Fruit fly (Drosophila melanogaster) whole organism, embryonic: ENCODE measurements around the gene drongo.

Source experiments
- Atf-2 ChIP-seq: fragments of 200-800 bp; sonication (Bioruptor generic); optimal IDR thresholded peaks from 2 replicates; lab custom pipeline; 2016; ENCODE audit warnings: missing biosample characterization, missing genetic modification characterization
- CG11723 ChIP-seq: fragments of 200-800 bp; sonication (Bioruptor generic); optimal IDR thresholded peaks from 2 replicates; lab custom pipeline; 2017; ENCODE audit warnings: missing biosample characterization, mild to moderate bottlenecking, missing genetic modification characterization
- CG12104 ChIP-seq: fragments of 200-800 bp; sonication (Bioruptor generic); optimal IDR thresholded peaks from 3 replicates; lab custom pipeline; 2016; ENCODE audit warnings: missing biosample characterization, missing genetic modification characterization
- CG13894 ChIP-seq: fragments of 200-800 bp; sonication (Bioruptor generic); optimal IDR thresholded peaks from 3 replicates; lab custom pipeline; 2018; ENCODE audit warnings: missing biosample characterization, mild to moderate bottlenecking, missing genetic modification characterization, moderate library complexity
- CG15479 ChIP-seq: fragments of 200-800 bp; sonication (Bioruptor generic); optimal IDR thresholded peaks from 3 replicates; lab custom pipeline; 2019; ENCODE audit warnings: missing biosample characterization, mild to moderate bottlenecking, missing genetic modification characterization, moderate library complexity
- CG1602 ChIP-seq: fragments of 200-800 bp; sonication (Bioruptor generic); optimal IDR thresholded peaks from 3 replicates; lab custom pipeline; 2016; ENCODE audit warnings: missing biosample characterization, missing genetic modification characterization
- CG1647 ChIP-seq: fragments of 200-800 bp; sonication (Bioruptor generic); optimal IDR thresholded peaks from 3 replicates; lab custom pipeline; 2016; ENCODE audit warnings: missing biosample characterization, missing genetic modification characterization
- CG1792 ChIP-seq: fragments of 200-800 bp; sonication (Bioruptor generic); optimal IDR thresholded peaks from 2 replicates; lab custom pipeline; 2016; ENCODE audit warnings: missing biosample characterization, missing genetic modification characterization
- CG2120 ChIP-seq: fragments of 200-800 bp; sonication (Bioruptor generic); optimal IDR thresholded peaks from 3 replicates; lab custom pipeline; 2016; ENCODE audit warnings: missing biosample characterization, missing genetic modification characterization
- CG2202 ChIP-seq: fragments of 200-800 bp; sonication (Bioruptor generic); optimal IDR thresholded peaks from 2 replicates; lab custom pipeline; 2018; ENCODE audit warnings: missing biosample characterization, mild to moderate bottlenecking, missing genetic modification characterization
- CG2712 ChIP-seq: fragments of 200-800 bp; optimal IDR thresholded peaks from 3 replicates; lab custom pipeline; 2019; ENCODE audit warnings: missing biosample characterization, mild to moderate bottlenecking, missing genetic modification characterization, moderate library complexity
- CG32767 ChIP-seq: fragments of 200-800 bp; sonication (Bioruptor generic); IDR thresholded peaks from 2 replicates; pipeline ENCODE4 v1.3.6; 2022; ENCODE audit warnings: missing biosample characterization, missing genetic modification characterization
- CG33213 ChIP-seq: fragments of 200-800 bp; sonication (Bioruptor generic); optimal IDR thresholded peaks from 3 replicates; lab custom pipeline; 2016; ENCODE audit warnings: missing biosample characterization, missing genetic modification characterization
- CG3838 ChIP-seq: fragments of 200-800 bp; sonication (Bioruptor generic); optimal IDR thresholded peaks from 3 replicates; lab custom pipeline; 2016; ENCODE audit warnings: missing biosample characterization, missing genetic modification characterization
- CG6689 ChIP-seq: fragments of 200-800 bp; sonication (Bioruptor generic); IDR thresholded peaks from 2 replicates; pipeline ENCODE4 v1.3.6; 2022; ENCODE audit warnings: missing biosample characterization, missing genetic modification characterization
- CG6813 ChIP-seq: fragments of 200-800 bp; sonication (Bioruptor generic); optimal IDR thresholded peaks from 2 replicates; lab custom pipeline; 2017; ENCODE audit warnings: missing biosample characterization, missing genetic modification characterization, mild to moderate bottlenecking, moderate library complexity, missing genetic modification reagents
- CG7271 ChIP-seq: fragments of 200-800 bp; sonication (Bioruptor generic); optimal IDR thresholded peaks from 2 replicates; lab custom pipeline; 2018; ENCODE audit warnings: missing biosample characterization, mild to moderate bottlenecking, missing genetic modification characterization, moderate library complexity
- CG7357 ChIP-seq: fragments of 200-800 bp; sonication (Bioruptor generic); IDR thresholded peaks from 3 replicates; pipeline ENCODE4 v1.3.6; 2022; ENCODE audit warnings: missing biosample characterization, missing genetic modification characterization
- CG7745 ChIP-seq: fragments of 200-800 bp; sonication (Bioruptor generic); optimal IDR thresholded peaks from 2 replicates; lab custom pipeline; 2018; ENCODE audit warnings: missing biosample characterization, mild to moderate bottlenecking, missing genetic modification characterization, moderate library complexity
- CG7839 ChIP-seq: fragments of 200-800 bp; sonication (Bioruptor generic); optimal IDR thresholded peaks from 3 replicates; lab custom pipeline; 2018; ENCODE audit warnings: missing biosample characterization, mild to moderate bottlenecking, missing genetic modification characterization, moderate library complexity
- CG8388 ChIP-seq: fragments of 200-800 bp; sonication (Bioruptor generic); optimal IDR thresholded peaks from 2 replicates; lab custom pipeline; 2019; ENCODE audit warnings: missing biosample characterization, mild to moderate bottlenecking, missing genetic modification characterization, moderate library complexity
- Camta ChIP-seq: fragments of 200-800 bp; sonication (Bioruptor generic); optimal IDR thresholded peaks from 2 replicates; lab custom pipeline; 2016; ENCODE audit warnings: missing biosample characterization, missing genetic modification characterization
- E2f1 ChIP-seq: fragments of 200-800 bp; sonication (Bioruptor generic); IDR thresholded peaks from 2 replicates; pipeline ENCODE4 v1.3.6; 2022; ENCODE audit warnings: missing biosample characterization, missing genetic modification characterization
- ERR ChIP-seq: fragments of 200-800 bp; sonication (Bioruptor generic); optimal IDR thresholded peaks from 2 replicates; lab custom pipeline; 2016; ENCODE audit warnings: missing biosample characterization, missing genetic modification characterization
- H2.0 ChIP-seq: fragments of 200-800 bp; sonication (Bioruptor generic); IDR thresholded peaks from 2 replicates; pipeline ENCODE4 v1.3.6; 2022; ENCODE audit warnings: missing biosample characterization, missing genetic modification characterization
- HLHmδ ChIP-seq: fragments of 200-800 bp; sonication (Bioruptor generic); optimal IDR thresholded peaks from 2 replicates; lab custom pipeline; 2018; ENCODE audit warnings: missing biosample characterization, mild to moderate bottlenecking, missing genetic modification characterization, moderate library complexity
- PHDP ChIP-seq: fragments of 200-800 bp; sonication (Bioruptor generic); optimal IDR thresholded peaks from 3 replicates; lab custom pipeline; 2018; ENCODE audit warnings: missing biosample characterization, mild to moderate bottlenecking, missing genetic modification characterization, moderate library complexity
- Rfx ChIP-seq: fragments of 200-800 bp; sonication (Bioruptor generic); IDR thresholded peaks from 2 replicates; pipeline ENCODE4 v1.3.6; 2022; ENCODE audit warnings: missing biosample characterization, missing genetic modification characterization
- Sin3A ChIP-seq: fragments of >200 bp; optimal IDR thresholded peaks from 2 replicates; lab custom pipeline; 2018
- aop ChIP-seq: fragments of 200-800 bp; sonication (Bioruptor generic); IDR thresholded peaks from 2 replicates; pipeline ENCODE4 v1.3.6; 2022; ENCODE audit warnings: missing biosample characterization, missing genetic modification characterization
- ase ChIP-seq: fragments of 200-800 bp; sonication (Bioruptor generic); IDR thresholded peaks from 3 replicates; pipeline ENCODE4 v1.3.6; 2022; ENCODE audit warnings: missing biosample characterization, missing genetic modification characterization
- ash1 ChIP-seq: fragments of 200-800 bp; sonication (Bioruptor generic); optimal IDR thresholded peaks from 2 replicates; lab custom pipeline; 2018; ENCODE audit warnings: missing biosample characterization, mild to moderate bottlenecking, missing genetic modification characterization
- cad ChIP-seq: fragments of >200 bp; optimal IDR thresholded peaks from 2 replicates; lab custom pipeline; 2017; ENCODE audit warnings: missing biosample characterization, missing genetic modification characterization
- cas ChIP-seq: fragments of 200-800 bp; sonication (Bioruptor generic); IDR thresholded peaks from 2 replicates; pipeline ENCODE4 v1.3.6; 2022; ENCODE audit warnings: missing biosample characterization, missing genetic modification characterization
- chn ChIP-seq: fragments of 200-800 bp; sonication (Bioruptor generic); optimal IDR thresholded peaks from 2 replicates; lab custom pipeline; 2016; ENCODE audit warnings: missing biosample characterization, missing genetic modification characterization
- dati ChIP-seq: fragments of 200-800 bp; sonication (Bioruptor generic); IDR thresholded peaks from 2 replicates; pipeline ENCODE4 v1.3.6; 2022; ENCODE audit warnings: missing biosample characterization, missing genetic modification characterization
- dpn ChIP-seq, 2 experiments: fragments of 200-800 bp; sonication (Bioruptor generic); optimal IDR thresholded peaks; 3 replicates each; lab custom pipeline; 2016; ENCODE audit warnings: missing biosample characterization in 2 of 2, missing genetic modification characterization in 2 of 2
- emc ChIP-seq: fragments of 200-800 bp; sonication (Bioruptor generic); optimal IDR thresholded peaks from 2 replicates; lab custom pipeline; 2016; ENCODE audit warnings: missing biosample characterization, missing genetic modification characterization
- esg ChIP-seq: fragments of 200-800 bp; sonication (Bioruptor generic); conservative IDR thresholded peaks from 2 replicates; pipeline ENCODE4 v1.3.6; 2022; ENCODE audit warnings: missing biosample characterization, missing genetic modification characterization
- eyg ChIP-seq: fragments of 200-800 bp; sonication (Bioruptor generic); optimal IDR thresholded peaks from 3 replicates; lab custom pipeline; 2016; ENCODE audit warnings: missing biosample characterization, missing genetic modification characterization
- fu2 ChIP-seq: fragments of 200-800 bp; sonication (Bioruptor generic); optimal IDR thresholded peaks from 2 replicates; lab custom pipeline; 2016; ENCODE audit warnings: missing biosample characterization, missing genetic modification characterization
- hth ChIP-seq: fragments of >200 bp; optimal IDR thresholded peaks from 2 replicates; lab custom pipeline; 2017; ENCODE audit warnings: inconsistent platforms
- ken ChIP-seq: fragments of 200-800 bp; sonication (Bioruptor generic); IDR thresholded peaks from 3 replicates; pipeline ENCODE4 v1.3.6; 2022; ENCODE audit warnings: missing biosample characterization, missing genetic modification characterization
- lola ChIP-seq, 3 experiments: fragments of >200 bp in 2 of 3; fragments of 200-800 bp in 1 of 3; sonication (Bioruptor generic) in 1 of 3; optimal IDR thresholded peaks; 2 replicates each; lab custom pipeline; 2017 to 2019; ENCODE audit warnings: missing biosample characterization in 3 of 3, missing genetic modification characterization in 3 of 3, mild to moderate bottlenecking in 1 of 3, moderate library complexity in 1 of 3
- mirr ChIP-seq: fragments of 200-800 bp; sonication (Bioruptor generic); optimal IDR thresholded peaks from 3 replicates; lab custom pipeline; 2018; ENCODE audit warnings: missing biosample characterization, mild to moderate bottlenecking, missing genetic modification characterization
- pnt ChIP-seq: fragments of 200-800 bp; sonication (Bioruptor generic); optimal IDR thresholded peaks from 3 replicates; lab custom pipeline; 2016; ENCODE audit warnings: missing biosample characterization, missing genetic modification characterization
- pros ChIP-seq: fragments of 200-800 bp; sonication (Bioruptor generic); optimal IDR thresholded peaks from 3 replicates; lab custom pipeline; 2019; ENCODE audit warnings: missing biosample characterization, mild to moderate bottlenecking, missing genetic modification characterization, moderate library complexity
- run ChIP-seq: fragments of 200-800 bp; sonication (Bioruptor generic); optimal IDR thresholded peaks from 3 replicates; lab custom pipeline; 2018; ENCODE audit warnings: missing biosample characterization, mild to moderate bottlenecking, missing genetic modification characterization
- schlank ChIP-seq: fragments of 200-800 bp; sonication (Bioruptor generic); optimal IDR thresholded peaks from 2 replicates; lab custom pipeline; 2018; ENCODE audit warnings: missing biosample characterization, mild to moderate bottlenecking, missing genetic modification characterization
- sug ChIP-seq: fragments of 200-800 bp; optimal IDR thresholded peaks from 2 replicates; lab custom pipeline; 2019; ENCODE audit warnings: missing biosample characterization, mild to moderate bottlenecking, missing genetic modification characterization, moderate library complexity
- toy ChIP-seq: fragments of 200-800 bp; sonication (Bioruptor generic); IDR thresholded peaks from 2 replicates; pipeline ENCODE4 v1.3.6; 2022; ENCODE audit warnings: missing biosample characterization, missing genetic modification characterization
- twi ChIP-seq: fragments of 200-800 bp; optimal IDR thresholded peaks from 2 replicates; lab custom pipeline; 2019; ENCODE audit warnings: missing biosample characterization, mild to moderate bottlenecking, missing genetic modification characterization, moderate library complexity

drongo gene

dm6 chr2L:850727-851257, at the start of gene drongo (continued):
- TF ChIP-seq CG7839 (tag; lab: Kevin White, UChicago): peak; percentile 11
- TF ChIP-seq mirr: peak; percentile 64
- no peak for TF ChIP-seq emc
- peak; percentile 94 for TF ChIP-seq CG15479 (GFP tag; lab: Kevin White, UChicago)
- TF ChIP-seq ERR: peak; percentile 1
- TF ChIP-seq HLHmδ (GFP tag; lab: Kevin White, UChicago): peak; percentile 90
- peak; percentile 41 for TF ChIP-seq CG2712 (tag; lab: Kevin White, UChicago)
- no peak for TF ChIP-seq E2f1
- TF ChIP-seq CG6689 (GFP tag; lab: Robert Waterston, UW): no peak
- TF ChIP-seq ase (GFP tag; lab: Robert Waterston, UW): no peak
- no peak for TF ChIP-seq CG1647 (GFP tag; lab: Kevin White, UChicago)
- no peak for TF ChIP-seq cad (GFP tag; lab: Kevin White, UChicago)
- no peak for TF ChIP-seq CG7745
- peak; percentile 59; the same call in 1 of the 3 replicates for TF ChIP-seq ken (GFP tag; lab: Robert Waterston, UW)
- TF ChIP-seq eyg (GFP tag; lab: Kevin White, UChicago): no peak
- peak; percentile 34 for TF ChIP-seq CG2202 (tag; lab: Kevin White, UChicago)
- TF ChIP-seq CG1792 (GFP tag; lab: Kevin White, UChicago): no peak
- no peak for TF ChIP-seq H2.0
- no peak for TF ChIP-seq CG8388 (GFP tag; lab: Kevin White, UChicago)
- peak; percentile 71 for TF ChIP-seq CG13894 (tag; lab: Kevin White, UChicago)
- peak; percentile 75 for TF ChIP-seq CG33213 (GFP tag; lab: Kevin White, UChicago)
- TF ChIP-seq twi (tag; lab: Kevin White, UChicago): no peak
- 0 out of 3 replicates have a peak, but pooled peaks have one; percentile 20 for TF ChIP-seq CG7357 (GFP tag; lab: Robert Waterston, UW)
- TF ChIP-seq Camta (GFP tag; lab: Kevin White, UChicago): no peak
- TF ChIP-seq Sin3A (lab: Kevin White, UChicago): peak; percentile 37
- peak; percentile 64 for TF ChIP-seq Rfx (GFP tag; lab: Robert Waterston, UW)
- TF ChIP-seq toy (GFP tag; lab: Robert Waterston, UW): no peak
- TF ChIP-seq CG7271: no peak
- peak in 1 of 2 experiments; percentile 44 for TF ChIP-seq dpn (GFP tag; optimal IDR thresholded peaks at IDR 0.05; lab: Kevin White, UChicago)
- TF ChIP-seq sug: peak; percentile 57
- TF ChIP-seq dati (GFP tag; lab: Robert Waterston, UW): no peak
- no peak for TF ChIP-seq esg
- TF ChIP-seq CG3838: no peak
- TF ChIP-seq CG2120 (GFP tag; lab: Kevin White, UChicago): peak; percentile 50
- TF ChIP-seq CG1602: no peak
- no peak for TF ChIP-seq CG6813 (GFP tag; lab: Kevin White, UChicago)
- no peak for TF ChIP-seq aop (GFP tag; lab: Robert Waterston, UW)
- TF ChIP-seq CG12104 (GFP tag; lab: Kevin White, UChicago): no peak
- TF ChIP-seq lola (GFP tag; optimal IDR thresholded peaks at IDR 0.05; lab: Kevin White, UChicago): no peak
- no peak for TF ChIP-seq CG32767 (GFP tag; lab: Robert Waterston, UW)
- no peak for TF ChIP-seq cas (GFP tag; lab: Robert Waterston, UW)
- no peak for TF ChIP-seq run (tag; lab: Kevin White, UChicago)
- TF ChIP-seq PHDP (tag; lab: Kevin White, UChicago): peak; percentile 55
- TF ChIP-seq CG11723 (GFP tag; lab: Kevin White, UChicago): no peak
- TF ChIP-seq chn (GFP tag; lab: Kevin White, UChicago): no peak
- TF ChIP-seq Atf-2: no peak
- TF ChIP-seq ash1 (GFP tag; lab: Kevin White, UChicago): peak; percentile 37
- no peak for TF ChIP-seq pnt
- TF ChIP-seq hth: no peak
- TF ChIP-seq schlank (tag; lab: Kevin White, UChicago): no peak
- TF ChIP-seq pros: peak; percentile 42
- no peak for TF ChIP-seq fu2 (GFP tag; lab: Kevin White, UChicago)
